Worm (Caenorhabditis elegans) whole organism, mixed stage, embryonic: ENCODE results near the gene F08F1.9.

Source experiments
- lsy-2 ChIP-seq: fragments of 150-350 bp; optimal IDR thresholded peaks from 2 replicates; lab custom pipeline; 2014; ENCODE audit warnings: missing biosample characterization, missing genetic modification characterization
- nhr-2 ChIP-seq: fragments of 150-350 bp; optimal IDR thresholded peaks from 2 replicates; lab custom pipeline; 2014; ENCODE audit warnings: missing biosample characterization, missing genetic modification characterization
- snpc-4 ChIP-seq: fragments of 150-350 bp; optimal IDR thresholded peaks from 2 replicates; lab custom pipeline; 2014; ENCODE audit warnings: missing biosample characterization, missing genetic modification characterization

- TF ChIP-seq snpc-4 (tag; lab: Kevin White, UChicago) = no peak
- TF ChIP-seq lsy-2 (tag; lab: Kevin White, UChicago) = no peak
- TF ChIP-seq nhr-2 (tag; lab: Kevin White, UChicago) = no peak
These were observed 19.1 kb downstream of the F08F1.9 start for ce11 chrX:8391505-8391904.
